Fruit fly (Drosophila melanogaster) whole organism, adult: Measurements from ENCODE around the gene pix.
A peak's percentile ranks its signal among the peaks of the same experiment; 100 is the strongest.

Experiments used
- CG11617 ChIP-seq: fragments of 200-800 bp; sonication (Bioruptor generic); optimal IDR thresholded peaks from 2 replicates; lab custom pipeline; 2017; ENCODE audit warnings: mild to moderate bottlenecking, missing biosample characterization, missing genetic modification reagents, missing genetic modification characterization
- CG14711 ChIP-seq: fragments of 200-800 bp; sonication (Bioruptor generic); optimal IDR thresholded peaks from 2 replicates; lab custom pipeline; 2018; ENCODE audit warnings: missing biosample characterization, mild to moderate bottlenecking, missing genetic modification characterization, moderate library complexity
- CG33017 ChIP-seq: fragments of 200-800 bp; sonication (Bioruptor generic); optimal IDR thresholded peaks from 2 replicates; lab custom pipeline; 2018; ENCODE audit warnings: missing biosample characterization, mild to moderate bottlenecking, missing genetic modification characterization, moderate library complexity
- Crg-1 ChIP-seq: fragments of 200-800 bp; sonication (Bioruptor generic); optimal IDR thresholded peaks from 2 replicates; lab custom pipeline; 2016; ENCODE audit warnings: missing biosample characterization, missing genetic modification characterization
- bab1 ChIP-seq: fragments of 200-800 bp; sonication (Bioruptor generic); optimal IDR thresholded peaks from 3 replicates; lab custom pipeline; 2019; ENCODE audit warnings: missing biosample characterization, mild to moderate bottlenecking, missing genetic modification characterization, moderate library complexity
- cic ChIP-seq: fragments of 200-800 bp; sonication (Bioruptor generic); optimal IDR thresholded peaks from 2 replicates; lab custom pipeline; 2017; ENCODE audit warnings: missing biosample characterization, mild to moderate bottlenecking, missing genetic modification characterization, moderate library complexity
- kay ChIP-seq: fragments of 200-800 bp; sonication (Bioruptor generic); peaks from one replicate; lab custom pipeline; 2016; ENCODE audit warnings: missing biosample characterization, missing genetic modification characterization, borderline replicate concordance

dm6 chr3L:8954648-8955033 lies 19.9 kb downstream of the pix start, which contains the start of gene GNBP3:
- TF ChIP-seq CG11617 (GFP tag; lab: Kevin White, UChicago): no peak
- TF ChIP-seq cic (GFP tag; lab: Kevin White, UChicago): peak; percentile 10
- peak; percentile 43 for TF ChIP-seq CG14711 (tag; lab: Kevin White, UChicago)
- no peak for TF ChIP-seq Crg-1 (GFP tag; lab: Kevin White, UChicago)
- TF ChIP-seq bab1 (GFP tag; lab: Kevin White, UChicago): no peak
- peak; percentile 76 for TF ChIP-seq CG33017 (tag; lab: Kevin White, UChicago)
- peak; percentile 90 for TF ChIP-seq kay (GFP tag; lab: Kevin White, UChicago)
